Fruit fly (Drosophila melanogaster): ENCODE measurements around the gene CatB.

DNA sequence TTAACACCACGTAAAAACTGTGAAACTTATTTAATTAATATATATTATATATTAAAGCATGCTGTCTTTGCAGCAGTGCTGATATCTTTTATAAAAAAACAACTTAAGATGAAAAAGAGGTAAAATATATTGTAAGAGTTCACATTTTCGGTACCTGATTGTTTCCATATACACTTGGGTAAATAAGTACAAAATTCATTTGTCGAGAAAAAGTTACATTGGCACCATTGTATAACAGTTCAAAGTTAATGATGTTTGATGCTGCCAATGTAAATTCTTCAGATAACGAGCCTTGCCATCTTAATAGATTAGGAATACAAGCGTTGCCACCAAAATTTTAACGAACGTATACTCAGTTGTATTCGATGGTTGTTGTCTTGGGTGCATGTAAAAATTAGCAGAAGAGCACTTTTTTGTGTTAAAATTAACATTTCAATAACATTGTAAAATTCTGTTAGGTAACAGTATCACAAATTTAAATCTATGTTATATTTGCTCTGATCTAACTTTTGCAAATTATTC is 35.4 kb downstream of the CatB start:
- TF ChIP-seq Dll (optimal IDR thresholded peaks at IDR 0.05) (no peak), pan (optimal IDR thresholded peaks at IDR 0.05) (no peak), usp (GFP tag; optimal IDR thresholded peaks at IDR 0.05) (no peak), psq (optimal IDR thresholded peaks at IDR 0.05) (no peak)
